Fruit fly (Drosophila melanogaster) ovary, adult (tissue): ENCODE data around the gene CG13367.

ENCODE experiments used
- CG17801 ChIP-seq: fragments of 200-800 bp; optimal IDR thresholded peaks from 2 replicates; lab custom pipeline; 2019; ENCODE audit warnings: missing biosample characterization, mild to moderate bottlenecking, missing genetic modification characterization, moderate library complexity; ENCODE audit not compliant: partially characterized antibody

Gene CG13367

dm6 chrX:687330-688078 is 42.9 kb downstream of the CG13367 start:
- TF ChIP-seq CG17801 (GFP tag; lab: Kevin White, UChicago), result no peak

dm6 chrX:692811-693764 is 48.5 kb downstream of the CG13367 start:
- no peak for TF ChIP-seq CG17801 (GFP tag; lab: Kevin White, UChicago)

DNA sequence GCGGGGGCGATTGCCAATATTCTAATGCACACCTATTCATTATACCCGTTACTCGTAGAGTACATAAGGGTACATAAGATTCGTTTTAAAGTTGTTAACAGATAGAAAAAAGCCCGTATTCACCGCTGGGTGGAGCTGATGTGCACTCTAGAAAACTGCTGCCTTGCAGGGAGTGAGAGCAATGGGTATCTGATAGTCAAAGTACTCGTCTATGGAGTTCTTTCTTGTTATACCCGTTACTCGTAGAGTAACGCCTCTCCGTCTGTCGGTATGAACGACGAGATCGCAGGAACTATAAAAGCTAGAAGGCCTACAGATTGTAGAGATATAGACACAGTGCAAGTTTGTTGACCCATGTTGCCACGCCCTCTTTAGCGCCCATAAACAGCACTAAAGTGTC is 49.4 kb downstream of the CG13367 start:
- TF ChIP-seq CG17801 (GFP tag; lab: Kevin White, UChicago), result no peak

- TF ChIP-seq CG17801 (GFP tag; lab: Kevin White, UChicago), result no peak
Observed at dm6 chrX:694350-694749, 49.8 kb downstream of the CG13367 start.

DNA sequence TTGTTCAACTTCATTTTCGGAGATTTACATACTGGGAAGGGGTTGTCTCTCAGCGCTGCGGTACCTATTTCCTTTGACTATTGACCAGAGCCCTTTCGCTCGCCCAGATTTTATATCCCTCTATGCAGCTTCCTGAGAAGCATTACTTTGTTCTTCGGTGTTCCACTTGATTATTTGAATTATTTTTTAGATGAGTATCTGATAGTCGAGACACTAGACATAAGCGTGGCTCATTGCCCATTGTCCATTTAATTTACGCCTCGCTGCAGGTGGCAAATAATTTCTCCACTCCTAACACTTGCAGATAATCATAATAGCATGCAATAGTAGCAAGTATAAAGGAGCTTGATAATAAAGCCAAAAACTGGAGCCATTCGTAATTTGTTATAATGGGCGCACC is 50.2 kb downstream of the CG13367 start:
- TF ChIP-seq CG17801 (GFP tag; lab: Kevin White, UChicago), result no peak
